Fruit fly (Drosophila melanogaster) whole organism, embryonic: Measurements from ENCODE around the gene tth.

Source experiments
- Asciz ChIP-seq: fragments of 200-800 bp; sonication (Bioruptor generic); optimal IDR thresholded peaks from 2 replicates; lab custom pipeline; 2017; ENCODE audit warnings: missing biosample characterization, mild to moderate bottlenecking, missing genetic modification characterization, missing genetic modification reagents
- CG10209 ChIP-seq: fragments of 200-800 bp; sonication (Bioruptor generic); optimal IDR thresholded peaks from 3 replicates; lab custom pipeline; 2017; ENCODE audit warnings: missing biosample characterization, mild to moderate bottlenecking, missing genetic modification characterization, missing genetic modification reagents
- CG1024 ChIP-seq: fragments of 200-800 bp; sonication (Bioruptor generic); IDR thresholded peaks from 2 replicates; pipeline ENCODE4 v1.3.6; 2022; ENCODE audit warnings: missing biosample characterization, missing genetic modification characterization
- CG10654 ChIP-seq: fragments of 200-800 bp; sonication (Bioruptor generic); optimal IDR thresholded peaks from 2 replicates; lab custom pipeline; 2016; ENCODE audit warnings: missing biosample characterization, missing genetic modification characterization
- CG14014 ChIP-seq: fragments of 200-800 bp; sonication (Bioruptor generic); IDR thresholded peaks from 2 replicates; pipeline ENCODE4 v1.3.6; 2022; ENCODE audit warnings: missing biosample characterization, missing genetic modification characterization
- CG14050 ChIP-seq: fragments of 200-800 bp; sonication (Bioruptor generic); IDR thresholded peaks from 3 replicates; pipeline ENCODE4 v1.3.6; 2022; ENCODE audit warnings: missing biosample characterization, missing genetic modification characterization
- CG1602 ChIP-seq: fragments of 200-800 bp; sonication (Bioruptor generic); optimal IDR thresholded peaks from 3 replicates; lab custom pipeline; 2016; ENCODE audit warnings: missing biosample characterization, missing genetic modification characterization
- CG16779 ChIP-seq: fragments of 200-800 bp; sonication (Bioruptor generic); IDR thresholded peaks from 2 replicates; pipeline ENCODE4 v1.3.6; 2022; ENCODE audit warnings: missing biosample characterization, missing genetic modification characterization
- CG16815 ChIP-seq: fragments of 200-800 bp; sonication (Bioruptor generic); optimal IDR thresholded peaks from 3 replicates; lab custom pipeline; 2017; ENCODE audit warnings: missing biosample characterization, mild to moderate bottlenecking, missing genetic modification characterization
- CG17802 ChIP-seq: fragments of 200-800 bp; sonication (Bioruptor generic); optimal IDR thresholded peaks from 2 replicates; lab custom pipeline; 2018; ENCODE audit warnings: missing biosample characterization, mild to moderate bottlenecking, missing genetic modification characterization, moderate library complexity
- CG30020 ChIP-seq: fragments of 200-800 bp; optimal IDR thresholded peaks from 2 replicates; lab custom pipeline; 2019; ENCODE audit warnings: missing biosample characterization, mild to moderate bottlenecking, missing genetic modification characterization, moderate library complexity
- CG31224 ChIP-seq: fragments of 200-800 bp; sonication (Bioruptor generic); IDR thresholded peaks from 2 replicates; pipeline ENCODE4 v1.3.6; 2022; ENCODE audit warnings: missing biosample characterization, missing genetic modification characterization
- CG34224 ChIP-seq: fragments of 200-800 bp; sonication (Bioruptor generic); IDR thresholded peaks from 3 replicates; pipeline ENCODE4 v1.3.6; 2022; ENCODE audit warnings: missing biosample characterization, missing genetic modification characterization; ENCODE audit not compliant: partially characterized antibody
- CG4360 ChIP-seq: fragments of 200-800 bp; sonication (Bioruptor generic); IDR thresholded peaks from 2 replicates; pipeline ENCODE4 v1.3.6; 2022; ENCODE audit warnings: missing biosample characterization, missing genetic modification characterization
- CG6813 ChIP-seq: fragments of 200-800 bp; sonication (Bioruptor generic); optimal IDR thresholded peaks from 2 replicates; lab custom pipeline; 2017; ENCODE audit warnings: missing biosample characterization, missing genetic modification characterization, mild to moderate bottlenecking, moderate library complexity, missing genetic modification reagents
- CG7928 ChIP-seq: fragments of 200-800 bp; sonication (Bioruptor generic); optimal IDR thresholded peaks from 2 replicates; lab custom pipeline; 2017; ENCODE audit warnings: missing biosample characterization, mild to moderate bottlenecking, missing genetic modification characterization
- CG9215 ChIP-seq: fragments of 200-800 bp; sonication (Bioruptor generic); IDR thresholded peaks from 2 replicates; pipeline ENCODE4 v1.3.6; 2022; ENCODE audit warnings: missing biosample characterization, missing genetic modification characterization
- CG9609 ChIP-seq: fragments of 200-800 bp; sonication (Bioruptor generic); optimal IDR thresholded peaks from 3 replicates; lab custom pipeline; 2016; ENCODE audit warnings: missing biosample characterization, missing genetic modification characterization
- D19A ChIP-seq: fragments of 200-800 bp; optimal IDR thresholded peaks from 3 replicates; lab custom pipeline; 2019; ENCODE audit warnings: missing biosample characterization, mild to moderate bottlenecking, missing genetic modification characterization, moderate library complexity
- Dek ChIP-seq: fragments of 200-800 bp; sonication (Bioruptor generic); optimal IDR thresholded peaks from 3 replicates; lab custom pipeline; 2019; ENCODE audit warnings: missing biosample characterization, mild to moderate bottlenecking, missing genetic modification characterization, moderate library complexity
- Eip74EF ChIP-seq, 2 experiments: fragments of 200-800 bp in 1 of 2; fragments of >200 bp in 1 of 2; sonication (Bioruptor generic) in 1 of 2; optimal IDR thresholded peaks; 2 replicates each; lab custom pipeline; 2017 to 2019; ENCODE audit warnings: missing biosample characterization in 2 of 2, missing genetic modification characterization in 2 of 2, mild to moderate bottlenecking in 1 of 2, moderate library complexity in 1 of 2
- Fer3 ChIP-seq: fragments of 200-800 bp; sonication (Bioruptor generic); optimal IDR thresholded peaks from 2 replicates; lab custom pipeline; 2018; ENCODE audit warnings: missing biosample characterization, mild to moderate bottlenecking, missing genetic modification characterization, moderate library complexity
- HLHmδ ChIP-seq: fragments of 200-800 bp; sonication (Bioruptor generic); optimal IDR thresholded peaks from 2 replicates; lab custom pipeline; 2018; ENCODE audit warnings: missing biosample characterization, mild to moderate bottlenecking, missing genetic modification characterization, moderate library complexity
- Jarid2 ChIP-seq: fragments of 200-800 bp; sonication (Bioruptor generic); optimal IDR thresholded peaks from 3 replicates; lab custom pipeline; 2017; ENCODE audit warnings: mild to moderate bottlenecking, missing biosample characterization, missing genetic modification reagents, missing genetic modification characterization
- NC2β ChIP-seq: fragments of 200-800 bp; sonication (Bioruptor generic); optimal IDR thresholded peaks from 2 replicates; lab custom pipeline; 2016; ENCODE audit warnings: missing biosample characterization, missing genetic modification characterization
- Neu2 ChIP-seq: fragments of 200-800 bp; sonication (Bioruptor generic); optimal IDR thresholded peaks from 3 replicates; lab custom pipeline; 2016; ENCODE audit warnings: missing biosample characterization, missing genetic modification characterization, borderline replicate concordance
- Nf-YA ChIP-seq: fragments of 200-800 bp; sonication (Bioruptor generic); IDR thresholded peaks from 2 replicates; pipeline ENCODE4 v1.3.6; 2022; ENCODE audit warnings: missing biosample characterization, missing genetic modification characterization
- Opbp ChIP-seq: fragments of 200-800 bp; sonication (Bioruptor generic); IDR thresholded peaks from 3 replicates; pipeline ENCODE4 v1.3.6; 2022; ENCODE audit warnings: missing biosample characterization, missing genetic modification characterization; ENCODE audit not compliant: partially characterized antibody
- Rx ChIP-seq: fragments of 200-800 bp; sonication (Bioruptor generic); IDR thresholded peaks from 2 replicates; pipeline ENCODE4 v1.3.6; 2022; ENCODE audit warnings: missing biosample characterization, missing genetic modification characterization
- Sox100B ChIP-seq: fragments of 200-800 bp; sonication (Bioruptor generic); optimal IDR thresholded peaks from 3 replicates; lab custom pipeline; 2018; ENCODE audit warnings: missing biosample characterization, mild to moderate bottlenecking, missing genetic modification characterization
- amos ChIP-seq: fragments of 200-800 bp; sonication (Bioruptor generic); IDR thresholded peaks from 2 replicates; pipeline ENCODE4 v1.3.6; 2022; ENCODE audit warnings: missing biosample characterization, missing genetic modification characterization; ENCODE audit not compliant: partially characterized antibody
- ara ChIP-seq: fragments of 200-800 bp; sonication (Bioruptor generic); IDR thresholded peaks from 2 replicates; pipeline ENCODE4 v1.3.6; 2022; ENCODE audit warnings: missing biosample characterization, missing genetic modification characterization
- ato ChIP-seq: fragments of 200-800 bp; sonication (Bioruptor generic); IDR thresholded peaks from 2 replicates; pipeline ENCODE4 v1.3.6; 2022; ENCODE audit warnings: missing biosample characterization, missing genetic modification characterization; ENCODE audit not compliant: partially characterized antibody
- cad ChIP-seq: fragments of >200 bp; optimal IDR thresholded peaks from 2 replicates; lab custom pipeline; 2017; ENCODE audit warnings: missing biosample characterization, missing genetic modification characterization
- danr ChIP-seq: fragments of 200-800 bp; sonication (Bioruptor generic); IDR thresholded peaks from 2 replicates; pipeline ENCODE4 v1.3.6; 2022; ENCODE audit warnings: missing biosample characterization, missing genetic modification characterization
- ems ChIP-seq: fragments of 200-800 bp; sonication (Bioruptor generic); optimal IDR thresholded peaks from 3 replicates; lab custom pipeline; 2016; ENCODE audit warnings: missing biosample characterization, missing genetic modification characterization
- eyg ChIP-seq: fragments of 200-800 bp; sonication (Bioruptor generic); optimal IDR thresholded peaks from 3 replicates; lab custom pipeline; 2016; ENCODE audit warnings: missing biosample characterization, missing genetic modification characterization
- gcm2 ChIP-seq: fragments of 200-800 bp; sonication (Bioruptor generic); optimal IDR thresholded peaks from 2 replicates; lab custom pipeline; 2016; ENCODE audit warnings: missing biosample characterization, missing genetic modification characterization
- gfzf ChIP-seq: fragments of 200-800 bp; sonication (Bioruptor generic); optimal IDR thresholded peaks from 2 replicates; lab custom pipeline; 2016; ENCODE audit warnings: missing biosample characterization, mild to moderate bottlenecking, missing genetic modification characterization, moderate library complexity
- gt ChIP-seq: fragments of 200-800 bp; sonication (Bioruptor generic); IDR thresholded peaks from 2 replicates; pipeline ENCODE4 v1.3.6; 2022; ENCODE audit warnings: missing biosample characterization, missing genetic modification characterization
- kay ChIP-seq: fragments of 200-800 bp; sonication (Bioruptor generic); optimal IDR thresholded peaks from 2 replicates; lab custom pipeline; 2016; ENCODE audit warnings: missing biosample characterization, missing genetic modification characterization
- lola ChIP-seq, 3 experiments: fragments of >200 bp in 2 of 3; fragments of 200-800 bp in 1 of 3; sonication (Bioruptor generic) in 1 of 3; optimal IDR thresholded peaks; 2 replicates each; lab custom pipeline; 2017 to 2019; ENCODE audit warnings: missing biosample characterization in 3 of 3, missing genetic modification characterization in 3 of 3, mild to moderate bottlenecking in 1 of 3, moderate library complexity in 1 of 3
- mam ChIP-seq: fragments of 200-800 bp; sonication (Bioruptor generic); optimal IDR thresholded peaks from 3 replicates; lab custom pipeline; 2016; ENCODE audit warnings: missing biosample characterization, missing genetic modification characterization
- nau ChIP-seq: fragments of 200-800 bp; sonication (Bioruptor generic); optimal IDR thresholded peaks from 3 replicates; lab custom pipeline; 2017; ENCODE audit warnings: missing biosample characterization, mild to moderate bottlenecking, missing genetic modification characterization, missing genetic modification reagents
- oc ChIP-seq: fragments of 200-800 bp; sonication (Bioruptor generic); optimal IDR thresholded peaks from 2 replicates; lab custom pipeline; 2018; ENCODE audit warnings: missing biosample characterization, mild to moderate bottlenecking, missing genetic modification characterization, moderate library complexity
- ranshi ChIP-seq: fragments of 200-800 bp; sonication (Bioruptor generic); IDR thresholded peaks from 2 replicates; pipeline ENCODE4 v1.3.6; 2022; ENCODE audit warnings: missing biosample characterization, missing genetic modification characterization
- slou ChIP-seq: fragments of 200-800 bp; sonication (Bioruptor generic); optimal IDR thresholded peaks from 3 replicates; lab custom pipeline; 2016; ENCODE audit warnings: missing biosample characterization, missing genetic modification characterization
- zen ChIP-seq: fragments of 200-800 bp; sonication (Bioruptor generic); optimal IDR thresholded peaks from 3 replicates; lab custom pipeline; 2018; ENCODE audit warnings: missing biosample characterization, mild to moderate bottlenecking, missing genetic modification characterization, moderate library complexity

The tth gene

DNA sequence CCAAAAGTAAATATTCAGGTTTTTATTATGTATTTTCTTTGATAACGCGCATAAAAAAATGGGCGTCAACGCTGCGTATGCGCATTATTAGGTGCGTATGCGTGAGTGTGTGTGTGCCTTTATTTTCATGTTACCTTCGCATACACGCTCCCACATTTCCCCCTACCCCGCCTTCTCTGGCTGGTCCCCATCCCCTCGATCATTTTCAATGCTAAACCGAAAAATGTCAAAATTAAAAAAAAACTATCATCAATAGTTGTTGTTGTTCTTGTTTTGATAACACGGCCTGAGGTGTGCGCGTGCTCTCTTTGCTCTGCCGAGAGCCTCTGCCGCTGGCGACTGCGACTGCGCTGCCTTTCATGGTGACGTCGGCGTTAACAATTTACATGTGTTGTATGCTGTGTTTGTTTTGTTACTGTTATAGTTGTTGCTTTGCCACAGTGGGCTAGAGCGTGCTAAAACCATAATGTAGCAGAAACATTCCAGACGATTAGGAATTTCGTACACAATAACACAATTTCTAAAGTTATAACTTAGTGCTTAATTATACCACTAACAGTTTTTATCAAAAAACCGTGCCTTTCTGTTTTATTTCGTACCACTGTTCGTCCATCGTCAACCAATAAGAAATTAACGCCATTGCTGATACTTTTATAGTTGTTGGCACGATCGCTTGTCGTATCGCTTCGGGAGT lies 23.8 kb upstream of the tth start (continued):
- TF ChIP-seq CG1602 (GFP tag; lab: Kevin White, UChicago) (peak; percentile 98), danr (GFP tag; lab: Robert Waterston, UW) (peak; percentile 98), ems (peak; percentile 99), CG7928 (peak; percentile 82), Rx (GFP tag; lab: Robert Waterston, UW) (peak; percentile 99), CG14050 (GFP tag; lab: Robert Waterston, UW) (peak; percentile 98), HLHmδ (GFP tag; lab: Kevin White, UChicago) (no peak), CG30020 (tag; lab: Kevin White, UChicago) (peak; percentile 84), amos (no peak; the same call in 1 of the 2 replicates), Dek (peak; percentile 98), zen (tag; lab: Kevin White, UChicago) (peak; percentile 95), CG16815 (GFP tag; lab: Kevin White, UChicago) (peak; percentile 94), ato (peak; percentile 60; the same call in 1 of the 2 replicates), NC2β (peak; percentile 98), Asciz (peak; percentile 99), Fer3 (tag; lab: Kevin White, UChicago) (peak; percentile 99), CG9215 (GFP tag; lab: Robert Waterston, UW) (peak; percentile 97), CG34224 (GFP tag; lab: Robert Waterston, UW) (peak; percentile 46; the same call in 1 of the 3 replicates), CG31224 (GFP tag; lab: Robert Waterston, UW) (peak; percentile 96), gcm2 (peak; percentile 98), CG10209 (peak; percentile 99), gfzf (GFP tag; lab: Kevin White, UChicago) (peak; percentile 26), CG10654 (GFP tag; lab: Kevin White, UChicago) (peak; percentile 99), kay (GFP tag; lab: Kevin White, UChicago) (peak; percentile 97), oc (peak; percentile 99), Sox100B (GFP tag; lab: Kevin White, UChicago) (peak; percentile 98), CG4360 (peak; percentile 88), gt (GFP tag; lab: Robert Waterston, UW) (peak; percentile 96), CG16779 (peak; percentile 98), CG14014 (GFP tag; lab: Robert Waterston, UW) (peak; percentile 99), D19A (tag; lab: Kevin White, UChicago) (peak; percentile 97), eyg (GFP tag; lab: Kevin White, UChicago) (peak; percentile 98), Nf-YA (GFP tag; lab: Robert Waterston, UW) (peak; percentile 98), lola (GFP tag; optimal IDR thresholded peaks at IDR 0.05; lab: Kevin White, UChicago) (peak in 1 of 3 experiments; percentile 94), CG6813 (peak; percentile 99), CG17802 (tag; lab: Kevin White, UChicago) (peak; percentile 90), Jarid2 (peak; percentile 93), ranshi (GFP tag; lab: Robert Waterston, UW) (peak; percentile 99), cad (no peak), Eip74EF (GFP tag; optimal IDR thresholded peaks at IDR 0.05; lab: Kevin White, UChicago) (peak in 1 of 2 experiments; percentile 98), Opbp (GFP tag; lab: Robert Waterston, UW) (peak; percentile 52; the same call in 2 of the 3 replicates), CG1024 (peak; percentile 97), ara (GFP tag; lab: Robert Waterston, UW) (peak; percentile 99), nau (GFP tag; lab: Kevin White, UChicago) (peak; percentile 99), slou (GFP tag; lab: Kevin White, UChicago) (peak; percentile 96), CG9609 (GFP tag; lab: Kevin White, UChicago) (peak; percentile 99), Neu2 (GFP tag; lab: Kevin White, UChicago) (peak; percentile 95), mam (GFP tag; lab: Kevin White, UChicago) (peak; percentile 98)
